Fruit fly (Drosophila melanogaster) whole organism, wandering third instar larva: ENCODE data around the gene CG32201.

Experiments used
- OdsH ChIP-seq: fragments of 200-800 bp; sonication (Bioruptor generic); optimal IDR thresholded peaks from 2 replicates; lab custom pipeline; 2016; ENCODE audit warnings: missing biosample characterization, mild to moderate bottlenecking, missing genetic modification characterization
- h ChIP-seq: fragments of 200-800 bp; sonication (Bioruptor generic); optimal IDR thresholded peaks from 3 replicates; lab custom pipeline; 2016; ENCODE audit warnings: missing biosample characterization, mild to moderate bottlenecking, missing genetic modification characterization
- usp ChIP-seq: fragments of >200 bp; optimal IDR thresholded peaks from 2 replicates; lab custom pipeline; 2017; ENCODE audit warnings: missing biosample characterization, missing genetic modification characterization

DNA sequence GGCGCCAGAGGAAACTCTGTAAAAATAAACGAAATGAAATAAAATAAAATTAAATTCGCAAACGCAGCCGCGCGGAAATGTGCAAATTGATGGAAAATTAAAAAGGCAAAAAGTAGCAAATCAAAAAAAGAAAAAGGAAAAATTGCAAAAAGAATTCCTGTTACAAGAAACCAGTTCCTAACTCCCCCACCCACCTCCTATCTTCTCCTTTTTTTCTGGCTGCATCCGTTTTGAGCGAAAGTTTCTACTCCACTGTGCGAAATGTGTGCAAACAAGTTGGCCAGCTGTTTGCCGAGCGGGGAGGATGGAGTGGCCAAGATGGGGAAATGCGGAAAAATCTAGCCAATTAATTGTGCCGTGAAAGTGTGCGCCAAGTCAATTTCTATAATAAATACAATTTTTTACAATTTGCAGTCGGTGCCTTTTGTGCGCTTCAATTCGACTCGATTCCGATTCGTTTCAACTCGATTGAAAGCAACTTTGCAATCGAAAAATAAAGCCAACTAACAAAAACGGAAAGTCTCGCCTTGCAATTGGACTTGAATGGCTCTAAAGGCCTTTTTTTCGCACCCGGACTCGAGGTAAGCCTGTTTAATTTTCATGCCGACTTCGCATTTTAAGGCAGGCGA is 17.1 kb downstream of the CG32201 start:
- TF ChIP-seq OdsH (no peak), h (GFP tag; lab: Kevin White, UChicago) (no peak), usp (GFP tag; lab: Kevin White, UChicago) (no peak)
